Worm (Caenorhabditis elegans) whole organism, young adult: ENCODE results near the gene rgr-1.
"Not testable (repeated sequence)": the region's sequence is repeated elsewhere in the genome, so short reads cannot be mapped to it uniquely, and the experiment has no call there.

Source experiments
- Y53G8AR.9 ChIP-seq: fragments of 200-800 bp; sonication (Bioruptor generic); conservative IDR thresholded peaks from 2 replicates; pipeline ENCODE4 v1.3.6; 2022; ENCODE audit warnings: missing genetic modification reagents, missing genetic modification characterization, missing compliant biosample characterization
- Y95B8A.8 ChIP-seq: fragments of 200-800 bp; sonication (Bioruptor generic); IDR thresholded peaks from 2 replicates; pipeline ENCODE4 v1.3.6; 2022; ENCODE audit warnings: missing genetic modification reagents, missing genetic modification characterization, missing compliant biosample characterization
- atf-7 ChIP-seq: sonication (generic microtip); optimal IDR thresholded peaks from 2 replicates; lab custom pipeline; 2017; ENCODE audit warnings: mild to moderate bottlenecking, missing genetic modification characterization, missing compliant biosample characterization
- bed-2 ChIP-seq: fragments of 200-800 bp; sonication (Bioruptor generic); IDR thresholded peaks from 2 replicates; pipeline ENCODE4 v1.3.6; 2022; ENCODE audit warnings: missing genetic modification reagents, missing genetic modification characterization, missing compliant biosample characterization
- cebp-2 ChIP-seq: fragments of 200-800 bp; sonication (Bioruptor generic); IDR thresholded peaks from 2 replicates; pipeline ENCODE4 v1.3.6; 2022; ENCODE audit warnings: missing genetic modification characterization, missing compliant biosample characterization
- ekl-4 ChIP-seq: fragments of 200-800 bp; sonication (Bioruptor generic); IDR thresholded peaks from 2 replicates; pipeline ENCODE4 v1.3.6; 2022; ENCODE audit warnings: missing genetic modification reagents, missing genetic modification characterization, missing compliant biosample characterization
- nfyb-1 ChIP-seq: fragments of 200-800 bp; sonication (Bioruptor generic); IDR thresholded peaks from 2 replicates; pipeline ENCODE4 v1.3.6; 2022; ENCODE audit warnings: missing genetic modification reagents, missing genetic modification characterization, missing compliant biosample characterization
- rpc-1 ChIP-seq, 2 experiments: fragments of 150-350 bp in 1 of 2; sonication (generic microtip) in 1 of 2; optimal IDR thresholded peaks; 2 replicates each; lab custom pipeline; 2014 to 2018; ENCODE audit warnings: missing biosample characterization in 1 of 2, missing genetic modification characterization in 1 of 2, missing genetic modification reagents in 1 of 2, missing genotype in 1 of 2
- snpc-1.1 ChIP-seq: sonication (generic microtip); optimal IDR thresholded peaks from 2 replicates; lab custom pipeline; 2017; ENCODE audit warnings: missing genetic modification characterization, mild to moderate bottlenecking, missing compliant biosample characterization, antibody characterized with exemption, moderate library complexity, missing genotype, missing genetic modification reagents; ENCODE audit not compliant: insufficient read depth
- snpc-4 ChIP-seq, 5 experiments: fragments of 150-350 bp in 1 of 5; sonication (generic microtip) in 4 of 5; optimal IDR thresholded peaks; 2 replicates each; lab custom pipeline; 2014 to 2018; ENCODE audit warnings: missing genetic modification characterization in 5 of 5, missing biosample characterization in 3 of 5, antibody characterized with exemption in 2 of 5, mild to moderate bottlenecking in 2 of 5, missing compliant biosample characterization in 2 of 5, missing genotype in 2 of 5, moderate library complexity in 2 of 5, missing genetic modification reagents in 1 of 5
- tbp1 ChIP-seq: fragments of 200-800 bp; sonication (Bioruptor generic); optimal IDR thresholded peaks from 2 replicates; lab custom pipeline; 2018; ENCODE audit warnings: mild to moderate bottlenecking, missing genetic modification characterization, missing compliant biosample characterization
- ztf-25 ChIP-seq: fragments of 200-800 bp; sonication (Bioruptor generic); IDR thresholded peaks from 2 replicates; pipeline ENCODE4 v1.3.6; 2022; ENCODE audit warnings: missing genetic modification reagents, missing genetic modification characterization, missing compliant biosample characterization

Gene rgr-1

ce11 chrIII:9445699-9446098 is 52.2 kb downstream of the rgr-1 start:
- TF ChIP-seq tbp1 (peak; percentile 26), snpc-4 (tag; optimal IDR thresholded peaks at IDR 0.05; lab: Kevin White, UChicago) (peak in 2 of 4 experiments; percentile 32 to 70), rpc-1 (tag; optimal IDR thresholded peaks at IDR 0.05; lab: Kevin White, UChicago) (peak; percentile 50)
- not testable (repeated sequence) for TF ChIP-seq snpc-4 (GFP tag; optimal IDR thresholded peaks at IDR 0.05; lab: Kevin White, UChicago); rpc-1 (optimal IDR thresholded peaks at IDR 0.05; lab: Kevin White, UChicago)
- TF ChIP-seq, all 124 proteins: peak for 3; not testable (repeated sequence) for 121

- TF ChIP-seq rpc-1 (optimal IDR thresholded peaks at IDR 0.05; lab: Kevin White, UChicago) = peak; percentile 23
- TF ChIP-seq rpc-1 (tag; optimal IDR thresholded peaks at IDR 0.05; lab: Kevin White, UChicago) = peak; percentile 61
- TF ChIP-seq tbp1 = peak; percentile 33
- TF ChIP-seq snpc-4 (GFP tag; optimal IDR thresholded peaks at IDR 0.05; lab: Kevin White, UChicago) = not testable (repeated sequence)
- peak in 2 of 4 experiments; percentile 82 to 88 for TF ChIP-seq snpc-4 (tag; optimal IDR thresholded peaks at IDR 0.05; lab: Kevin White, UChicago)
These were observed 54.1 kb downstream of the rgr-1 start for ce11 chrIII:9447634-9448033.

- peak; percentile 76 for TF ChIP-seq snpc-1.1
- not testable (repeated sequence) for TF ChIP-seq snpc-4 (GFP tag; optimal IDR thresholded peaks at IDR 0.05; lab: Kevin White, UChicago)
- peak in 2 of 4 experiments; percentile 81 to 86 for TF ChIP-seq snpc-4 (tag; optimal IDR thresholded peaks at IDR 0.05; lab: Kevin White, UChicago)
- peak; percentile 53 for TF ChIP-seq tbp1
- peak; percentile 32 for TF ChIP-seq rpc-1 (optimal IDR thresholded peaks at IDR 0.05; lab: Kevin White, UChicago)
- peak; percentile 64 for TF ChIP-seq rpc-1 (tag; optimal IDR thresholded peaks at IDR 0.05; lab: Kevin White, UChicago)
These were observed 55.8 kb downstream of the rgr-1 start for ce11 chrIII:9449351-9449750.

ce11 chrIII:9449831-9450230 is 56.3 kb downstream of the rgr-1 start, which contains the start of gene F54C8.6:
Gene F54C8.6 (minus strand): TSS chrIII:9449931.
- TF ChIP-seq ekl-4 (GFP tag; lab: Robert Waterston, UW) (no peak), nfyb-1 (no peak)

ce11 chrIII:9450933-9451332 is 57.4 kb downstream of the rgr-1 start:
- TF ChIP-seq ztf-25 (GFP tag; lab: Robert Waterston, UW) (no peak), atf-7 (tag; lab: Kevin White, UChicago) (no peak)

ce11 chrIII:9453962-9454361 is 60.4 kb downstream of the rgr-1 start, which contains the start of gene F54C8.7:
Gene F54C8.7 (minus strand): TSS chrIII:9454062.
- TF ChIP-seq Y53G8AR.9 (GFP tag; lab: Robert Waterston, UW) = no peak
- TF ChIP-seq bed-2 (GFP tag; lab: Robert Waterston, UW) = no peak
- 0 out of 2 replicates have a peak, but pooled peaks have one; percentile 11 for TF ChIP-seq Y95B8A.8 (GFP tag; lab: Robert Waterston, UW)
- no peak for TF ChIP-seq cebp-2
- TF ChIP-seq, all 124 proteins: peak for 1
